Fruit fly (Drosophila melanogaster): ENCODE data around the gene Dtwd2.

- TF ChIP-seq CG8089 (GFP tag; optimal IDR thresholded peaks at IDR 0.05) (no peak), oc (tag; optimal IDR thresholded peaks at IDR 0.05) (no peak), CG11723 (GFP tag; optimal IDR thresholded peaks at IDR 0.05) (no peak), zf30C (GFP tag; optimal IDR thresholded peaks at IDR 0.05) (no peak), CG12299 (tag; optimal IDR thresholded peaks at IDR 0.05) (no peak), wdn (GFP tag; IDR thresholded peaks at IDR 0.05) (no peak), crp (GFP tag; optimal IDR thresholded peaks at IDR 0.05) (no peak), Nf-YC (tag; optimal IDR thresholded peaks at IDR 0.05) (no peak), CG12659 (GFP tag; optimal IDR thresholded peaks at IDR 0.05) (no peak), Sox102F (GFP tag; optimal IDR thresholded peaks at IDR 0.05) (no peak)
These were observed 2.3 kb downstream of the Dtwd2 start, which contains the start of gene Obp84a for dm6 chr3R:7251857-7252256.

Measured in whole organism, embryonic.